Worm (Caenorhabditis elegans): Measurements from ENCODE around the gene C28H8.3.

C28H8.3 gene

ce11 chrIII:5943368-5944180 lies 35.1 kb downstream of the C28H8.3 start (continued):
- TF ChIP-seq Y5F2A.4 (GFP tag; optimal IDR thresholded peaks at IDR 0.05) (peak; percentile 39), nhr-42 (GFP tag; IDR thresholded peaks at IDR 0.05) (peak; percentile 67), pqm-1 (tag; optimal IDR thresholded peaks at IDR 0.05) (no peak), ceh-44 (GFP tag; IDR thresholded peaks at IDR 0.05) (no peak), unc-130 (GFP tag; optimal IDR thresholded peaks at IDR 0.05) (peak; percentile 53), set-16 (GFP tag; IDR thresholded peaks at IDR 0.05) (peak; percentile 8; the same call in 1 of the 2 replicates), skn-1 (tag; optimal IDR thresholded peaks at IDR 0.05) (no peak), nhr-111 (GFP tag; optimal IDR thresholded peaks at IDR 0.05) (peak; percentile 31), Y75B8A.6 (GFP tag; IDR thresholded peaks at IDR 0.05) (peak; percentile 75), lir-3 (tag; optimal IDR thresholded peaks at IDR 0.05) (peak; percentile 38), ztf-11 (tag; optimal IDR thresholded peaks at IDR 0.05) (no peak), hmg-1.1 (GFP tag; IDR thresholded peaks at IDR 0.05) (peak; percentile 29), cey-2 (tag; optimal IDR thresholded peaks at IDR 0.05; ENCODE audit: borderline replicate concordance, insufficient read depth) (peak; percentile 42), snpc-4 (tag; optimal IDR thresholded peaks at IDR 0.05) (no peak), nhr-41 (GFP tag; IDR thresholded peaks at IDR 0.05) (peak; percentile 16; the same call in 1 of the 2 replicates), zfp-3 (GFP tag; conservative IDR thresholded peaks at IDR 0.05) (peak; percentile 92), ZK546.5 (tag; optimal IDR thresholded peaks at IDR 0.05) (no peak), spr-1 (tag; optimal IDR thresholded peaks at IDR 0.05) (peak; percentile 46), vab-7 (GFP tag; IDR thresholded peaks at IDR 0.05) (0 out of 2 replicates have a peak, but pooled peaks have one; percentile 12), aly-2 (tag; optimal IDR thresholded peaks at IDR 0.05) (peak; percentile 55), mdt-29 (GFP tag; IDR thresholded peaks at IDR 0.05) (peak; percentile 62), mxl-3 (GFP tag; optimal IDR thresholded peaks at IDR 0.05) (peak; percentile 29), mep-1 (tag; optimal IDR thresholded peaks at IDR 0.05) (peak; percentile 95), zfp-2 (tag; optimal IDR thresholded peaks at IDR 0.05) (no peak), ama-1 (optimal IDR thresholded peaks at IDR 0.05) (peak; percentile 96), daf-19 (GFP tag; conservative IDR thresholded peaks at IDR 0.05) (peak; percentile 55; the same call in 1 of the 2 replicates), daf-16 (GFP tag; optimal IDR thresholded peaks at IDR 0.05) (peak; percentile 31 to 52), daf-16 (tag; optimal IDR thresholded peaks at IDR 0.05) (peak; percentile 54), ceh-32 (tag; optimal IDR thresholded peaks at IDR 0.05; ENCODE audit: poor library complexity) (no peak), F44E2.7 (GFP tag; IDR thresholded peaks at IDR 0.05) (no peak), lin-15B (tag; optimal IDR thresholded peaks at IDR 0.05) (no peak), fkh-10 (GFP tag; optimal IDR thresholded peaks at IDR 0.05) (no peak), lsy-2 (tag; optimal IDR thresholded peaks at IDR 0.05) (peak; percentile 41 to 69), hif-1 (tag; optimal IDR thresholded peaks at IDR 0.05) (peak in 1 of 2 experiments; percentile 2), daf-12 (tag; optimal IDR thresholded peaks at IDR 0.05) (no peak), zip-11 (GFP tag; IDR thresholded peaks at IDR 0.05) (no peak), saeg-2 (GFP tag; IDR thresholded peaks at IDR 0.05) (peak; percentile 9), nhr-28 (tag; optimal IDR thresholded peaks at IDR 0.05) (no peak)

ce11 chrIII:5945865-5946264 lies 37.4 kb downstream of the C28H8.3 start, which contains the start of gene F25B5.5:
Gene F25B5.5 (minus strand): TSS chrIII:5946124.
- no peak for TF ChIP-seq dmd-8 (GFP tag; IDR thresholded peaks at IDR 0.05)
- peak; percentile 81 for TF ChIP-seq zfp-3 (GFP tag; conservative IDR thresholded peaks at IDR 0.05)
- TF ChIP-seq lin-15B (tag; optimal IDR thresholded peaks at IDR 0.05), result no peak
- TF ChIP-seq T26A8.4 (GFP tag; IDR thresholded peaks at IDR 0.05), result peak; percentile 65; the same call in 1 of the 2 replicates
- TF ChIP-seq snpc-1.2 (GFP tag; IDR thresholded peaks at IDR 0.05), result 0 out of 2 replicates have a peak, but pooled peaks have one; percentile 29
- 0 out of 2 replicates have a peak, but pooled peaks have one; percentile 13 for TF ChIP-seq lin-1 (GFP tag; IDR thresholded peaks at IDR 0.05)
- TF ChIP-seq php-3 (GFP tag; IDR thresholded peaks at IDR 0.05), result 0 out of 2 replicates have a peak, but pooled peaks have one; percentile 14
- TF ChIP-seq lin-29 (GFP tag; IDR thresholded peaks at IDR 0.05), result no peak

All from whole organism, L4 larva.